Fruit fly (Drosophila melanogaster) whole organism, embryonic: Measurements from ENCODE around the gene CG3513.

Source experiments
- Aef1 ChIP-seq: fragments of 200-800 bp; sonication (Bioruptor generic); IDR thresholded peaks from 3 replicates; pipeline ENCODE4 v1.3.6; 2022; ENCODE audit warnings: missing biosample characterization, missing genetic modification characterization
- B-H2 ChIP-seq: fragments of 200-800 bp; sonication (Bioruptor generic); optimal IDR thresholded peaks from 2 replicates; lab custom pipeline; 2018; ENCODE audit warnings: missing biosample characterization, mild to moderate bottlenecking, missing genetic modification characterization
- CG11093 ChIP-seq: fragments of 200-800 bp; sonication (Bioruptor generic); IDR thresholded peaks from 3 replicates; pipeline ENCODE4 v1.3.6; 2022; ENCODE audit warnings: missing biosample characterization, missing genetic modification characterization
- CG11398 ChIP-seq: fragments of 200-800 bp; sonication (Bioruptor generic); optimal IDR thresholded peaks from 2 replicates; lab custom pipeline; 2016; ENCODE audit warnings: missing biosample characterization, missing genetic modification characterization
- CG13296 ChIP-seq: fragments of 200-800 bp; sonication (Bioruptor generic); optimal IDR thresholded peaks from 3 replicates; lab custom pipeline; 2018; ENCODE audit warnings: missing biosample characterization, mild to moderate bottlenecking, missing genetic modification characterization
- CG13424 ChIP-seq: fragments of 200-800 bp; sonication (Bioruptor generic); optimal IDR thresholded peaks from 2 replicates; lab custom pipeline; 2019; ENCODE audit warnings: missing biosample characterization, mild to moderate bottlenecking, missing genetic modification characterization, moderate library complexity
- CG14050 ChIP-seq: fragments of 200-800 bp; sonication (Bioruptor generic); IDR thresholded peaks from 3 replicates; pipeline ENCODE4 v1.3.6; 2022; ENCODE audit warnings: missing biosample characterization, missing genetic modification characterization
- CG15696 ChIP-seq: fragments of 200-800 bp; sonication (Bioruptor generic); optimal IDR thresholded peaks from 2 replicates; lab custom pipeline; 2019; ENCODE audit warnings: missing biosample characterization, mild to moderate bottlenecking, missing genetic modification characterization, moderate library complexity
- CG17361 ChIP-seq: fragments of 200-800 bp; sonication (Bioruptor generic); IDR thresholded peaks from 3 replicates; pipeline ENCODE4 v1.3.6; 2022; ENCODE audit warnings: missing biosample characterization, missing genetic modification characterization
- CG17612 ChIP-seq: fragments of 200-800 bp; sonication (Bioruptor generic); IDR thresholded peaks from 2 replicates; pipeline ENCODE4 v1.3.6; 2022; ENCODE audit warnings: missing biosample characterization, missing genetic modification characterization
- CG17912 ChIP-seq: fragments of 200-800 bp; sonication (Bioruptor generic); optimal IDR thresholded peaks from 2 replicates; lab custom pipeline; 2018; ENCODE audit warnings: missing biosample characterization, mild to moderate bottlenecking, missing genetic modification characterization
- CG2678 ChIP-seq: fragments of 200-800 bp; sonication (Bioruptor generic); optimal IDR thresholded peaks from 3 replicates; lab custom pipeline; 2019; ENCODE audit warnings: missing biosample characterization, mild to moderate bottlenecking, missing genetic modification characterization, moderate library complexity
- CG3163 ChIP-seq: fragments of 200-800 bp; sonication (Bioruptor generic); optimal IDR thresholded peaks from 3 replicates; lab custom pipeline; 2016; ENCODE audit warnings: missing biosample characterization, missing genetic modification characterization
- CG33557 ChIP-seq: fragments of 200-800 bp; sonication (Bioruptor generic); optimal IDR thresholded peaks from 2 replicates; lab custom pipeline; 2019; ENCODE audit warnings: missing biosample characterization, mild to moderate bottlenecking, missing genetic modification characterization, moderate library complexity
- CG34224 ChIP-seq: fragments of 200-800 bp; sonication (Bioruptor generic); IDR thresholded peaks from 3 replicates; pipeline ENCODE4 v1.3.6; 2022; ENCODE audit warnings: missing biosample characterization, missing genetic modification characterization; ENCODE audit not compliant: partially characterized antibody
- CG6175 ChIP-seq: fragments of 200-800 bp; sonication (Bioruptor generic); IDR thresholded peaks from 3 replicates; pipeline ENCODE4 v1.3.6; 2022; ENCODE audit warnings: missing biosample characterization, missing genetic modification characterization
- CG6854 ChIP-seq: fragments of 200-800 bp; sonication (Bioruptor generic); optimal IDR thresholded peaks from 3 replicates; lab custom pipeline; 2017; ENCODE audit warnings: missing biosample characterization, mild to moderate bottlenecking, missing genetic modification characterization
- CG9727 ChIP-seq: fragments of 200-800 bp; sonication (Bioruptor generic); optimal IDR thresholded peaks from 3 replicates; lab custom pipeline; 2017; ENCODE audit warnings: missing biosample characterization, mild to moderate bottlenecking, missing genetic modification characterization
- CG9876 ChIP-seq: fragments of 200-800 bp; sonication (Bioruptor generic); optimal IDR thresholded peaks from 2 replicates; lab custom pipeline; 2016; ENCODE audit warnings: missing biosample characterization, missing genetic modification characterization
- Deaf1 ChIP-seq: fragments of 200-800 bp; optimal IDR thresholded peaks from 3 replicates; lab custom pipeline; 2019; ENCODE audit warnings: missing biosample characterization, mild to moderate bottlenecking, missing genetic modification characterization, moderate library complexity
- Dll ChIP-seq: fragments of 200-800 bp; sonication (Bioruptor generic); IDR thresholded peaks from 4 replicates; pipeline ENCODE4 v1.3.6; 2022; ENCODE audit warnings: missing biosample characterization, missing genetic modification characterization; ENCODE audit not compliant: partially characterized antibody
- Doc3 ChIP-seq: fragments of 200-800 bp; sonication (Bioruptor generic); IDR thresholded peaks from 3 replicates; pipeline ENCODE4 v1.3.6; 2022; ENCODE audit warnings: missing biosample characterization, missing genetic modification characterization; ENCODE audit not compliant: partially characterized antibody
- Fer3 ChIP-seq: fragments of 200-800 bp; sonication (Bioruptor generic); optimal IDR thresholded peaks from 2 replicates; lab custom pipeline; 2018; ENCODE audit warnings: missing biosample characterization, mild to moderate bottlenecking, missing genetic modification characterization, moderate library complexity
- H2.0 ChIP-seq: fragments of 200-800 bp; sonication (Bioruptor generic); IDR thresholded peaks from 2 replicates; pipeline ENCODE4 v1.3.6; 2022; ENCODE audit warnings: missing biosample characterization, missing genetic modification characterization
- HLH4C ChIP-seq: fragments of 200-800 bp; sonication (Bioruptor generic); IDR thresholded peaks from 3 replicates; pipeline ENCODE4 v1.3.6; 2022; ENCODE audit warnings: missing biosample characterization, missing genetic modification characterization; ENCODE audit not compliant: partially characterized antibody
- Hey ChIP-seq: fragments of 200-800 bp; sonication (Bioruptor generic); optimal IDR thresholded peaks from 3 replicates; lab custom pipeline; 2018; ENCODE audit warnings: missing biosample characterization, mild to moderate bottlenecking, missing genetic modification characterization
- Lim3 ChIP-seq: fragments of 200-800 bp; sonication (Bioruptor generic); IDR thresholded peaks from 2 replicates; pipeline ENCODE4 v1.3.6; 2022; ENCODE audit warnings: missing biosample characterization, missing genetic modification characterization
- Myb ChIP-seq: fragments of 200-800 bp; sonication (Bioruptor generic); optimal IDR thresholded peaks from 2 replicates; lab custom pipeline; 2016; ENCODE audit warnings: missing biosample characterization, missing genetic modification characterization
- Nf-YB ChIP-seq: fragments of 200-800 bp; sonication (Bioruptor generic); optimal IDR thresholded peaks from 3 replicates; lab custom pipeline; 2019; ENCODE audit warnings: missing biosample characterization, mild to moderate bottlenecking, missing genetic modification characterization, moderate library complexity
- Optix ChIP-seq: fragments of 200-800 bp; sonication (Bioruptor generic); IDR thresholded peaks from 3 replicates; pipeline ENCODE4 v1.3.6; 2022; ENCODE audit warnings: missing biosample characterization, missing genetic modification characterization
- Rx ChIP-seq: fragments of 200-800 bp; sonication (Bioruptor generic); IDR thresholded peaks from 2 replicates; pipeline ENCODE4 v1.3.6; 2022; ENCODE audit warnings: missing biosample characterization, missing genetic modification characterization
- Side ChIP-seq: fragments of 200-800 bp; sonication (Bioruptor generic); optimal IDR thresholded peaks from 2 replicates; lab custom pipeline; 2016; ENCODE audit warnings: missing biosample characterization, missing genetic modification characterization
- TFAM ChIP-seq: fragments of 200-800 bp; sonication (Bioruptor generic); optimal IDR thresholded peaks from 2 replicates; lab custom pipeline; 2017; ENCODE audit warnings: missing biosample characterization, missing genetic modification characterization, inconsistent platforms
- Usf ChIP-seq: fragments of 200-800 bp; sonication (Bioruptor generic); optimal IDR thresholded peaks from 2 replicates; lab custom pipeline; 2017; ENCODE audit warnings: missing genotype, missing biosample characterization, missing genetic modification characterization
- ab ChIP-seq: fragments of 200-800 bp; sonication (Bioruptor generic); optimal IDR thresholded peaks from 2 replicates; lab custom pipeline; 2016; ENCODE audit warnings: missing biosample characterization, missing genetic modification characterization
- abd-A ChIP-seq: fragments of 200-800 bp; sonication (Bioruptor generic); optimal IDR thresholded peaks from 3 replicates; lab custom pipeline; 2019; ENCODE audit warnings: missing biosample characterization, mild to moderate bottlenecking, missing genetic modification characterization, moderate library complexity
- amos ChIP-seq: fragments of 200-800 bp; sonication (Bioruptor generic); IDR thresholded peaks from 2 replicates; pipeline ENCODE4 v1.3.6; 2022; ENCODE audit warnings: missing biosample characterization, missing genetic modification characterization; ENCODE audit not compliant: partially characterized antibody
- bbx ChIP-seq: fragments of 200-800 bp; sonication (Bioruptor generic); IDR thresholded peaks from 2 replicates; pipeline ENCODE4 v1.3.6; 2022; ENCODE audit warnings: missing biosample characterization, missing genetic modification characterization; ENCODE audit not compliant: partially characterized antibody
- cad ChIP-seq: fragments of >200 bp; optimal IDR thresholded peaks from 2 replicates; lab custom pipeline; 2017; ENCODE audit warnings: missing biosample characterization, missing genetic modification characterization
- ci ChIP-seq: fragments of 200-800 bp; sonication (Bioruptor generic); IDR thresholded peaks from 3 replicates; pipeline ENCODE4 v1.3.6; 2022; ENCODE audit warnings: missing biosample characterization, missing genetic modification characterization
- crc ChIP-seq: fragments of 200-800 bp; sonication (Bioruptor generic); optimal IDR thresholded peaks from 2 replicates; lab custom pipeline; 2016; ENCODE audit warnings: missing biosample characterization, missing genetic modification characterization
- emc ChIP-seq: fragments of 200-800 bp; sonication (Bioruptor generic); optimal IDR thresholded peaks from 2 replicates; lab custom pipeline; 2016; ENCODE audit warnings: missing biosample characterization, missing genetic modification characterization
- fd102C ChIP-seq: fragments of 200-800 bp; sonication (Bioruptor generic); optimal IDR thresholded peaks from 2 replicates; lab custom pipeline; 2018; ENCODE audit warnings: missing biosample characterization, mild to moderate bottlenecking, missing genetic modification characterization, moderate library complexity
- fd3F ChIP-seq: fragments of 200-800 bp; sonication (Bioruptor generic); optimal IDR thresholded peaks from 2 replicates; lab custom pipeline; 2018; ENCODE audit warnings: missing biosample characterization, mild to moderate bottlenecking, missing genetic modification characterization, moderate library complexity
- gce ChIP-seq: fragments of 200-800 bp; sonication (Bioruptor generic); IDR thresholded peaks from 3 replicates; pipeline ENCODE4 v1.3.6; 2022; ENCODE audit warnings: missing biosample characterization, missing genetic modification characterization
- klu ChIP-seq: fragments of 200-800 bp; sonication (Bioruptor generic); IDR thresholded peaks from 2 replicates; pipeline ENCODE4 v1.3.6; 2022; ENCODE audit warnings: missing biosample characterization, missing genetic modification characterization
- schlank ChIP-seq: fragments of 200-800 bp; sonication (Bioruptor generic); optimal IDR thresholded peaks from 2 replicates; lab custom pipeline; 2018; ENCODE audit warnings: missing biosample characterization, mild to moderate bottlenecking, missing genetic modification characterization
- slbo ChIP-seq: fragments of 200-800 bp; sonication (Bioruptor generic); IDR thresholded peaks from 2 replicates; pipeline ENCODE4 v1.3.6; 2022; ENCODE audit warnings: missing biosample characterization, missing genetic modification characterization
- tx ChIP-seq: fragments of 200-800 bp; sonication (Bioruptor generic); optimal IDR thresholded peaks from 2 replicates; lab custom pipeline; 2016; ENCODE audit warnings: missing biosample characterization, missing genetic modification characterization
- vvl ChIP-seq: fragments of 200-800 bp; sonication (Bioruptor generic); IDR thresholded peaks from 2 replicates; pipeline ENCODE4 v1.3.6; 2022; ENCODE audit warnings: missing biosample characterization, missing genetic modification characterization

CG3513 gene

DNA sequence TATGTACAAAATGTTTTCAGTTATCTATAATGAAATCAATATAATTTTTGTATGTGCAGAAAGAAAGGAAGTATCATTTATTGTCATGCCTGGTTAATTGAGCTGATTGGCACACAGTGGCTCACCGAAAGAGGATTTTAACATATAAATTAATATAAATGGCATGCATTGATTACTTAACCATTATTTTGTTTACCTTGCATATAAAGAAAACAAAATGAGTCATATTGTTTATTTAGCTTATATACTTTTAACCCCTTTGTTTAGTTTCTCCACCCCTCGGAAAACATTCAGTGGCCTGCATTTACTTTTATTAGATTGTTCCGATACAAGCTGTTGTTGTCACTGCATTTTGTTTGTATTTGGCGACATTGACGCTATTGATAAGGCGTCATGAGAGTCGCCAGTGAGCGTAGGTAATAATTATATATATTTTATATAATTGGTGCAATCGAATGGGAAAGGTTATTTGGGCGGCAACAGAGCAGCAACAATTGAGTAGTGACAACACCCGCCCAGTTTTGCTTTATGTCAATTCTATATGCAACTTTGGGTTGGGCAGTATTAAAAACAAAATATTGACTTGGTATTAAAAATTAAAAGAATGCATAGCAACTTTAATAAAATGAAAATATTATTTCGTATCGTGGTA lies 45.3 kb downstream of the CG3513 start (continued):
- TF ChIP-seq CG13424 (no peak), amos (no peak), B-H2 (GFP tag; lab: Kevin White, UChicago) (no peak), schlank (tag; lab: Kevin White, UChicago) (no peak), CG15696 (tag; lab: Kevin White, UChicago) (no peak), CG3163 (GFP tag; lab: Kevin White, UChicago) (no peak), fd102C (GFP tag; lab: Kevin White, UChicago) (no peak), Lim3 (GFP tag; lab: Robert Waterston, UW) (no peak), gce (GFP tag; lab: Robert Waterston, UW) (no peak), H2.0 (no peak), CG17912 (GFP tag; lab: Kevin White, UChicago) (peak; percentile 37), CG17612 (GFP tag; lab: Robert Waterston, UW) (no peak), Aef1 (GFP tag; lab: Robert Waterston, UW) (no peak), CG6854 (GFP tag; lab: Kevin White, UChicago) (no peak), emc (no peak), fd3F (GFP tag; lab: Kevin White, UChicago) (no peak), ci (GFP tag; lab: Robert Waterston, UW) (0 out of 3 replicates have a peak, but pooled peaks have one; percentile 39), CG33557 (GFP tag; lab: Kevin White, UChicago) (peak; percentile 33)

- no peak for TF ChIP-seq Fer3
- TF ChIP-seq CG9727 (GFP tag; lab: Kevin White, UChicago) = no peak
- TF ChIP-seq abd-A (tag; lab: Kevin White, UChicago) = no peak
- no peak for TF ChIP-seq Rx (GFP tag; lab: Robert Waterston, UW)
- no peak for TF ChIP-seq ab
- no peak for TF ChIP-seq CG6175 (GFP tag; lab: Robert Waterston, UW)
- TF ChIP-seq HLH4C (GFP tag; lab: Robert Waterston, UW) = peak; percentile 56; the same call in 2 of the 3 replicates
- TF ChIP-seq Optix (GFP tag; lab: Robert Waterston, UW) = no peak
- TF ChIP-seq CG34224 (GFP tag; lab: Robert Waterston, UW) = peak; percentile 73
- no peak for TF ChIP-seq CG2678 (tag; lab: Kevin White, UChicago)
- TF ChIP-seq CG11398 (GFP tag; lab: Kevin White, UChicago) = no peak
- TF ChIP-seq schlank (tag; lab: Kevin White, UChicago) = no peak
- TF ChIP-seq Dll = peak; percentile 53; the same call in 3 of the 4 replicates
- no peak for TF ChIP-seq CG14050 (GFP tag; lab: Robert Waterston, UW)
- no peak for TF ChIP-seq slbo
- TF ChIP-seq vvl (GFP tag; lab: Robert Waterston, UW) = no peak
- no peak for TF ChIP-seq Hey (tag; lab: Kevin White, UChicago)
- TF ChIP-seq crc (GFP tag; lab: Kevin White, UChicago) = no peak
- no peak for TF ChIP-seq Side (GFP tag; lab: Kevin White, UChicago)
- peak; percentile 50; the same call in 1 of the 3 replicates for TF ChIP-seq Doc3
- TF ChIP-seq klu = no peak
- peak; percentile 65 for TF ChIP-seq bbx (GFP tag; lab: Robert Waterston, UW)
- no peak for TF ChIP-seq CG11093 (GFP tag; lab: Robert Waterston, UW)
- TF ChIP-seq Nf-YB (GFP tag; lab: Kevin White, UChicago) = peak; percentile 43
- peak; percentile 65 for TF ChIP-seq Deaf1
- no peak for TF ChIP-seq CG9876 (GFP tag; lab: Kevin White, UChicago)
- TF ChIP-seq CG17361 (GFP tag; lab: Robert Waterston, UW) = no peak
- no peak for TF ChIP-seq Usf (GFP tag; lab: Kevin White, UChicago)
- TF ChIP-seq cad (GFP tag; lab: Kevin White, UChicago) = no peak
- no peak for TF ChIP-seq Myb (GFP tag; lab: Kevin White, UChicago)
- TF ChIP-seq TFAM (GFP tag; lab: Kevin White, UChicago) = no peak
- TF ChIP-seq CG13296 (GFP tag; lab: Kevin White, UChicago) = no peak
- TF ChIP-seq tx (GFP tag; lab: Kevin White, UChicago) = no peak
Observed at dm6 chr2L:3646041-3646440, 46.9 kb downstream of the CG3513 start.
